Fruit fly (Drosophila melanogaster): ENCODE measurements around the gene CG9801.

The CG9801 gene

DNA sequence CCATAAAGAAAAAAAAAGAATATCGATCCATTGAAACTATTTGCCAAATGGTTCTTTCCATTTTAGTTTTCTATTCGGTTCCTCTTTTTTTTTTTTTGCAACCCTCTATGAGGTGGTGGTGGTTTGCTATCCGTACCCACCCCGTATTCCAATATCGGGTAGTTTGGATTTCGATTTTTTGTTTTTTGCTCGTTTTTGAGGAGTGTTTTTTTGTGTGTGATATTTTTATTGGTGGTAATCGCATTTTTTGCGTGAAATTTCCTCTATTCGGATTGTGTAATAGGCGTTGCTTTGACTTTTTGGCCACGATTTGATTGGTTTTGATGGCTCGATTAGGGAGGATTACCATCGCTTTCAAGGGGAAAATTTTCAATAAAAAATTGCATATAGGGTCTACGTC is 61.0 kb downstream of the CG9801 start:
- TF ChIP-seq CTCF (optimal IDR thresholded peaks at IDR 0.05) (no peak), CG8478 (optimal IDR thresholded peaks at IDR 0.05) (no peak)
